Fruit fly (Drosophila melanogaster) whole organism, embryonic: ENCODE data around the gene Snx6.

Experiments used
- Adf1 ChIP-seq: fragments of 200-800 bp; sonication (Bioruptor generic); IDR thresholded peaks from 2 replicates; pipeline ENCODE4 v1.3.6; 2022; ENCODE audit warnings: missing biosample characterization, missing genetic modification characterization
- Awh ChIP-seq: fragments of 200-800 bp; sonication (Bioruptor generic); IDR thresholded peaks from 2 replicates; pipeline ENCODE4, ENCODE4 v1.3.6; 2022; ENCODE audit warnings: missing biosample characterization, missing genetic modification characterization
- CG10565 ChIP-seq: fragments of 200-800 bp; sonication (Bioruptor generic); optimal IDR thresholded peaks from 3 replicates; lab custom pipeline; 2016; ENCODE audit warnings: missing biosample characterization, mild to moderate bottlenecking, missing genetic modification characterization
- CG12219 ChIP-seq: fragments of 200-800 bp; sonication (Bioruptor generic); optimal IDR thresholded peaks from 3 replicates; lab custom pipeline; 2018; ENCODE audit warnings: missing biosample characterization, mild to moderate bottlenecking, missing genetic modification characterization
- CG14050 ChIP-seq: fragments of 200-800 bp; sonication (Bioruptor generic); IDR thresholded peaks from 3 replicates; pipeline ENCODE4 v1.3.6; 2022; ENCODE audit warnings: missing biosample characterization, missing genetic modification characterization
- CG15696 ChIP-seq: fragments of 200-800 bp; sonication (Bioruptor generic); optimal IDR thresholded peaks from 2 replicates; lab custom pipeline; 2019; ENCODE audit warnings: missing biosample characterization, mild to moderate bottlenecking, missing genetic modification characterization, moderate library complexity
- CG1602 ChIP-seq: fragments of 200-800 bp; sonication (Bioruptor generic); optimal IDR thresholded peaks from 3 replicates; lab custom pipeline; 2016; ENCODE audit warnings: missing biosample characterization, missing genetic modification characterization
- CG17328 ChIP-seq: fragments of 200-800 bp; sonication (Bioruptor generic); IDR thresholded peaks from 2 replicates; pipeline ENCODE4 v1.3.6; 2022; ENCODE audit warnings: missing biosample characterization, missing genetic modification characterization
- CG18011 ChIP-seq: fragments of 200-800 bp; sonication (Bioruptor generic); optimal IDR thresholded peaks from 2 replicates; lab custom pipeline; 2017; ENCODE audit warnings: missing biosample characterization, missing genetic modification characterization, mild to moderate bottlenecking, moderate library complexity, missing genotype
- CG18262 ChIP-seq: fragments of 200-800 bp; optimal IDR thresholded peaks from 3 replicates; lab custom pipeline; 2019; ENCODE audit warnings: missing biosample characterization, mild to moderate bottlenecking, missing genetic modification characterization, moderate library complexity
- CG31441 ChIP-seq: fragments of 200-800 bp; sonication (Bioruptor generic); IDR thresholded peaks from 2 replicates; pipeline ENCODE4 v1.3.6; 2022; ENCODE audit warnings: missing biosample characterization, missing genetic modification characterization
- CG7839 ChIP-seq: fragments of 200-800 bp; sonication (Bioruptor generic); optimal IDR thresholded peaks from 3 replicates; lab custom pipeline; 2018; ENCODE audit warnings: missing biosample characterization, mild to moderate bottlenecking, missing genetic modification characterization, moderate library complexity
- CG8281 ChIP-seq: fragments of 200-800 bp; sonication (Bioruptor generic); optimal IDR thresholded peaks from 2 replicates; lab custom pipeline; 2018; ENCODE audit warnings: missing biosample characterization, mild to moderate bottlenecking, missing genetic modification characterization, moderate library complexity
- CG8924 ChIP-seq: fragments of 200-800 bp; optimal IDR thresholded peaks from 3 replicates; lab custom pipeline; 2019; ENCODE audit warnings: missing biosample characterization, mild to moderate bottlenecking, missing genetic modification characterization, moderate library complexity
- CG9817 ChIP-seq: fragments of 200-800 bp; sonication (Bioruptor generic); optimal IDR thresholded peaks from 2 replicates; lab custom pipeline; 2018; ENCODE audit warnings: missing biosample characterization, mild to moderate bottlenecking, missing genetic modification characterization, moderate library complexity
- Chrac-16 ChIP-seq: fragments of 200-800 bp; sonication (Bioruptor generic); optimal IDR thresholded peaks from 3 replicates; lab custom pipeline; 2016; ENCODE audit warnings: missing biosample characterization, missing genetic modification characterization
- CoRest ChIP-seq: fragments of 200-800 bp; sonication (Bioruptor generic); optimal IDR thresholded peaks from 3 replicates; lab custom pipeline; 2018; ENCODE audit warnings: missing biosample characterization, mild to moderate bottlenecking, missing genetic modification characterization, moderate library complexity
- NC2α ChIP-seq: fragments of 200-800 bp; sonication (Bioruptor generic); optimal IDR thresholded peaks from 2 replicates; lab custom pipeline; 2016; ENCODE audit warnings: missing biosample characterization, missing genetic modification characterization
- Spps ChIP-seq: fragments of 200-800 bp; sonication (Bioruptor generic); optimal IDR thresholded peaks from 2 replicates; lab custom pipeline; 2018; ENCODE audit warnings: missing biosample characterization, mild to moderate bottlenecking, missing genetic modification characterization
- Usf ChIP-seq: fragments of 200-800 bp; sonication (Bioruptor generic); optimal IDR thresholded peaks from 2 replicates; lab custom pipeline; 2017; ENCODE audit warnings: missing genotype, missing biosample characterization, missing genetic modification characterization
- Xbp1 ChIP-seq: fragments of 200-800 bp; sonication (Bioruptor generic); optimal IDR thresholded peaks from 3 replicates; lab custom pipeline; 2016; ENCODE audit warnings: missing biosample characterization, mild to moderate bottlenecking, missing genetic modification characterization
- al ChIP-seq: fragments of 200-800 bp; sonication (Bioruptor generic); IDR thresholded peaks from 2 replicates; pipeline ENCODE4 v1.3.6; 2022; ENCODE audit warnings: missing biosample characterization, missing genetic modification characterization
- ara ChIP-seq: fragments of 200-800 bp; sonication (Bioruptor generic); IDR thresholded peaks from 2 replicates; pipeline ENCODE4 v1.3.6; 2022; ENCODE audit warnings: missing biosample characterization, missing genetic modification characterization
- bigmax ChIP-seq: fragments of 200-800 bp; sonication (Bioruptor generic); optimal IDR thresholded peaks from 2 replicates; lab custom pipeline; 2018; ENCODE audit warnings: missing biosample characterization, mild to moderate bottlenecking, missing genetic modification characterization
- crc ChIP-seq: fragments of 200-800 bp; sonication (Bioruptor generic); optimal IDR thresholded peaks from 2 replicates; lab custom pipeline; 2016; ENCODE audit warnings: missing biosample characterization, missing genetic modification characterization
- crol ChIP-seq: fragments of 200-800 bp; sonication (Bioruptor generic); IDR thresholded peaks from 2 replicates; pipeline ENCODE4 v1.3.6; 2022; ENCODE audit warnings: missing biosample characterization, missing genetic modification characterization
- dpn ChIP-seq, 2 experiments: fragments of 200-800 bp; sonication (Bioruptor generic); optimal IDR thresholded peaks; 3 replicates each; lab custom pipeline; 2016; ENCODE audit warnings: missing biosample characterization in 2 of 2, missing genetic modification characterization in 2 of 2
- esg ChIP-seq: fragments of 200-800 bp; sonication (Bioruptor generic); conservative IDR thresholded peaks from 2 replicates; pipeline ENCODE4 v1.3.6; 2022; ENCODE audit warnings: missing biosample characterization, missing genetic modification characterization
- fd102C ChIP-seq: fragments of 200-800 bp; sonication (Bioruptor generic); optimal IDR thresholded peaks from 2 replicates; lab custom pipeline; 2018; ENCODE audit warnings: missing biosample characterization, mild to moderate bottlenecking, missing genetic modification characterization, moderate library complexity
- her ChIP-seq: fragments of 200-800 bp; sonication (Bioruptor generic); optimal IDR thresholded peaks from 2 replicates; lab custom pipeline; 2016; ENCODE audit warnings: missing biosample characterization, missing genetic modification characterization
- jumu ChIP-seq: fragments of 200-800 bp; sonication (Bioruptor generic); optimal IDR thresholded peaks from 3 replicates; lab custom pipeline; 2016; ENCODE audit warnings: missing biosample characterization, missing genetic modification characterization
- luna ChIP-seq: fragments of 200-800 bp; sonication (Bioruptor generic); optimal IDR thresholded peaks from 2 replicates; lab custom pipeline; 2016; ENCODE audit warnings: missing biosample characterization, missing genetic modification characterization
- mirr ChIP-seq: fragments of 200-800 bp; sonication (Bioruptor generic); optimal IDR thresholded peaks from 3 replicates; lab custom pipeline; 2018; ENCODE audit warnings: missing biosample characterization, mild to moderate bottlenecking, missing genetic modification characterization
- nom ChIP-seq: fragments of 200-800 bp; sonication (Bioruptor generic); optimal IDR thresholded peaks from 2 replicates; lab custom pipeline; 2017; ENCODE audit warnings: missing biosample characterization, missing genetic modification characterization, mild to moderate bottlenecking, moderate library complexity, missing genetic modification reagents
- org-1 ChIP-seq: fragments of 200-800 bp; sonication (Bioruptor generic); optimal IDR thresholded peaks from 2 replicates; lab custom pipeline; 2017; ENCODE audit warnings: missing biosample characterization, missing genetic modification characterization
- pb ChIP-seq: fragments of 200-800 bp; sonication (Bioruptor generic); optimal IDR thresholded peaks from 3 replicates; lab custom pipeline; 2016; ENCODE audit warnings: missing biosample characterization, missing genetic modification characterization
- pfk ChIP-seq: fragments of 200-800 bp; sonication (Bioruptor generic); optimal IDR thresholded peaks from 2 replicates; lab custom pipeline; 2018; ENCODE audit warnings: missing biosample characterization, mild to moderate bottlenecking, missing genetic modification characterization, moderate library complexity
- phol ChIP-seq: fragments of 200-800 bp; sonication (Bioruptor generic); optimal IDR thresholded peaks from 3 replicates; lab custom pipeline; 2018; ENCODE audit warnings: missing biosample characterization, mild to moderate bottlenecking, missing genetic modification characterization, moderate library complexity
- prd ChIP-seq, 3 experiments: fragments of >200 bp in 2 of 3; fragments of 200-800 bp in 1 of 3; sonication (Bioruptor generic) in 1 of 3; optimal IDR thresholded peaks in 2 of 3; IDR thresholded peaks in 1 of 3; 2 replicates in 2 of 3; 3 replicates in 1 of 3; pipeline versions ENCODE4 v1.3.6 to Lab custom; 2017 to 2022; ENCODE audit warnings: missing biosample characterization in 1 of 3, missing genetic modification characterization in 1 of 3
- repo ChIP-seq: fragments of 200-800 bp; sonication (Bioruptor generic); optimal IDR thresholded peaks from 2 replicates; lab custom pipeline; 2016; ENCODE audit warnings: missing biosample characterization, missing genetic modification characterization
- sc ChIP-seq, 3 experiments: fragments of >200 bp in 2 of 3; fragments of 200-800 bp in 1 of 3; sonication (Bioruptor generic) in 1 of 3; optimal IDR thresholded peaks; 2 replicates in 2 of 3; 3 replicates in 1 of 3; lab custom pipeline; 2017; ENCODE audit warnings: mild to moderate bottlenecking in 1 of 3, missing biosample characterization in 1 of 3, missing genetic modification characterization in 1 of 3, missing genetic modification reagents in 1 of 3
- seq ChIP-seq: fragments of 200-800 bp; sonication (Bioruptor generic); IDR thresholded peaks from 2 replicates; pipeline ENCODE4 v1.3.6; 2022; ENCODE audit warnings: missing biosample characterization, missing genetic modification characterization
- slbo ChIP-seq: fragments of 200-800 bp; sonication (Bioruptor generic); IDR thresholded peaks from 2 replicates; pipeline ENCODE4 v1.3.6; 2022; ENCODE audit warnings: missing biosample characterization, missing genetic modification characterization
- sqz ChIP-seq: fragments of 200-800 bp; sonication (Bioruptor generic); optimal IDR thresholded peaks from 3 replicates; lab custom pipeline; 2018; ENCODE audit warnings: missing biosample characterization, mild to moderate bottlenecking, missing genetic modification characterization
- stc ChIP-seq: fragments of 200-800 bp; sonication (Bioruptor generic); IDR thresholded peaks from 2 replicates; pipeline ENCODE4 v1.3.6; 2022; ENCODE audit warnings: missing biosample characterization, missing genetic modification characterization
- ttk ChIP-seq: fragments of 200-800 bp; sonication (Bioruptor generic); IDR thresholded peaks from 2 replicates; pipeline ENCODE4 v2.1.2; 2022; ENCODE audit warnings: missing biosample characterization, missing genetic modification characterization
- unc-4 ChIP-seq: fragments of 200-800 bp; sonication (Bioruptor generic); IDR thresholded peaks from 2 replicates; pipeline ENCODE4 v1.3.6; 2022; ENCODE audit warnings: missing biosample characterization, missing genetic modification characterization; ENCODE audit not compliant: partially characterized antibody
- vvl ChIP-seq: fragments of 200-800 bp; sonication (Bioruptor generic); IDR thresholded peaks from 2 replicates; pipeline ENCODE4 v1.3.6; 2022; ENCODE audit warnings: missing biosample characterization, missing genetic modification characterization
- zen2 ChIP-seq: fragments of 200-800 bp; sonication (Bioruptor generic); IDR thresholded peaks from 3 replicates; pipeline ENCODE4 v1.3.6; 2022; ENCODE audit warnings: missing biosample characterization, missing genetic modification characterization; ENCODE audit not compliant: partially characterized antibody
- zf30C ChIP-seq: fragments of 200-800 bp; sonication (Bioruptor generic); optimal IDR thresholded peaks from 3 replicates; lab custom pipeline; 2018; ENCODE audit warnings: missing biosample characterization, mild to moderate bottlenecking, missing genetic modification characterization

The Snx6 gene

DNA sequence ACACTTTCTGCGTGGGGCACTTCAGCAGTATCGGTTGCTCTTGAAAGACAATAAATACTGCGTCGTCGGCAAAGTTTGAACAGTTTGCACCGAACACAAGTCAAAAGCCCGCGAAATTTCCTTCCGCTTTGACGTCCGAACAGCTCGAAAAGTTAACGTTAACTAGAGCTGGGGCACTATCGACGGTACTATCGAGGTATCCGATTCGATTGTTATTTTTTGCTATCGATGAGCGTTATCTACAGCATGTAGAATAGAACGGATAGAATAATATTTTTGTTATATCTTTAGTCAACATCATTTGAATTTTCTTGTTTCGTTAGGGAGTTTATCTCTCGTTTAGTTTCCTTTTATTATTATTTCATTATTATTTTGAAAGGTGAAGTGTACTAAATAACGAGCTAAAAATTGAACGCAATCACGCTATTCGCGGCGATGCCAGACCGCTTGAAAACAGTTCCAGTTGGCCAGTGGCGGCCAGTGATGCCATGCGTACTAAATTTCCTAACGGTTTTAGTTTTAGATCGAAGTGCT is 19.2 kb upstream of the Snx6 start, which contains the start of gene Pvr (continued):
- no peak for TF ChIP-seq seq (GFP tag; lab: Robert Waterston, UW)
- no peak for TF ChIP-seq Chrac-16 (GFP tag; lab: Kevin White, UChicago)
- TF ChIP-seq pfk (GFP tag; lab: Kevin White, UChicago), result no peak
- TF ChIP-seq CG12219 (GFP tag; lab: Kevin White, UChicago), result no peak
- TF ChIP-seq CG9817 (tag; lab: Kevin White, UChicago), result no peak
- TF ChIP-seq crc, result no peak
- TF ChIP-seq repo (GFP tag; lab: Kevin White, UChicago), result no peak
- TF ChIP-seq prd (optimal IDR thresholded peaks at IDR 0.05; lab: Kevin White, UChicago), result no peak
- TF ChIP-seq prd (GFP tag; IDR thresholded peaks at IDR 0.05; lab: Robert Waterston, UW), result no peak
- no peak for TF ChIP-seq mirr (GFP tag; lab: Kevin White, UChicago)
- TF ChIP-seq zf30C, result no peak
- TF ChIP-seq Awh, result no peak
- TF ChIP-seq bigmax (GFP tag; lab: Kevin White, UChicago), result no peak
- peak; percentile 23 for TF ChIP-seq Xbp1 (GFP tag; lab: Kevin White, UChicago)
- no peak for TF ChIP-seq slbo
- no peak for TF ChIP-seq CG8281 (tag; lab: Kevin White, UChicago)
- no peak for TF ChIP-seq luna (GFP tag; lab: Kevin White, UChicago)
- no peak for TF ChIP-seq fd102C (GFP tag; lab: Kevin White, UChicago)
- no peak for TF ChIP-seq nom (GFP tag; lab: Kevin White, UChicago)
- peak; percentile 21; the same call in 1 of the 2 replicates for TF ChIP-seq Adf1 (GFP tag; lab: Robert Waterston, UW)
- TF ChIP-seq CG15696, result no peak
- no peak for TF ChIP-seq her (GFP tag; lab: Kevin White, UChicago)
- TF ChIP-seq CoRest (tag; lab: Kevin White, UChicago), result peak; percentile 29
- peak; percentile 94 for TF ChIP-seq unc-4 (GFP tag; lab: Robert Waterston, UW)
- peak; percentile 3 for TF ChIP-seq CG8924
- no peak for TF ChIP-seq ara (GFP tag; lab: Robert Waterston, UW)
- TF ChIP-seq sc (optimal IDR thresholded peaks at IDR 0.05; lab: Kevin White, UChicago), result no peak
- TF ChIP-seq sc (GFP tag; optimal IDR thresholded peaks at IDR 0.05; lab: Kevin White, UChicago), result no peak
- TF ChIP-seq CG18011 (GFP tag; lab: Kevin White, UChicago), result no peak
- no peak for TF ChIP-seq CG17328 (GFP tag; lab: Robert Waterston, UW)
- no peak for TF ChIP-seq crol (GFP tag; lab: Robert Waterston, UW)
- no peak for TF ChIP-seq sqz (GFP tag; lab: Kevin White, UChicago)
- TF ChIP-seq CG14050 (GFP tag; lab: Robert Waterston, UW), result no peak
- peak; percentile 15; the same call in 1 of the 2 replicates for TF ChIP-seq stc
- no peak for TF ChIP-seq org-1
- no peak for TF ChIP-seq CG7839 (tag; lab: Kevin White, UChicago)
- no peak for TF ChIP-seq CG10565
- no peak for TF ChIP-seq Usf (GFP tag; lab: Kevin White, UChicago)
- TF ChIP-seq vvl (GFP tag; lab: Robert Waterston, UW), result peak; percentile 31; the same call in 1 of the 2 replicates
- TF ChIP-seq CG1602 (GFP tag; lab: Kevin White, UChicago), result no peak
- no peak for TF ChIP-seq al (GFP tag; lab: Robert Waterston, UW)
- no peak for TF ChIP-seq NC2α (GFP tag; lab: Kevin White, UChicago)
- TF ChIP-seq Spps (tag; lab: Kevin White, UChicago), result no peak
- TF ChIP-seq ttk (GFP tag; lab: Robert Waterston, UW), result no peak
- no peak for TF ChIP-seq esg (GFP tag; lab: Robert Waterston, UW)
- no peak for TF ChIP-seq CG31441 (GFP tag; lab: Robert Waterston, UW)
- TF ChIP-seq CG18262 (tag; lab: Kevin White, UChicago), result no peak
- no peak for TF ChIP-seq jumu
- peak; percentile 95 for TF ChIP-seq zen2
- TF ChIP-seq phol, result no peak
- no peak for TF ChIP-seq pb (GFP tag; lab: Kevin White, UChicago)
- peak in 1 of 2 experiments; percentile 21 for TF ChIP-seq dpn (GFP tag; optimal IDR thresholded peaks at IDR 0.05; lab: Kevin White, UChicago)
